Worm (Caenorhabditis elegans) whole organism, L2 larva: ENCODE measurements around the gene F09C8.1.

Experiments used
- C34F6.9 ChIP-seq: fragments of 150-350 bp; optimal IDR thresholded peaks from 2 replicates; lab custom pipeline; 2014; ENCODE audit warnings: missing biosample characterization, missing genetic modification characterization
- F13H6.1 ChIP-seq: sonication (generic microtip); optimal IDR thresholded peaks from 2 replicates; lab custom pipeline; 2016; ENCODE audit warnings: missing genetic modification characterization, missing compliant biosample characterization
- R02D3.7 ChIP-seq: fragments of 150-350 bp; optimal IDR thresholded peaks from 2 replicates; lab custom pipeline; 2014; ENCODE audit warnings: missing biosample characterization, missing genetic modification characterization
- Y55F3AM.14 ChIP-seq: fragments of 200-800 bp; sonication (Bioruptor generic); optimal IDR thresholded peaks from 2 replicates; lab custom pipeline; 2018; ENCODE audit warnings: mild to moderate bottlenecking, missing genetic modification characterization, missing compliant biosample characterization
- ZK546.5 ChIP-seq: sonication (generic microtip); optimal IDR thresholded peaks from 2 replicates; lab custom pipeline; 2017; ENCODE audit warnings: missing biosample characterization, missing genetic modification characterization
- alr-1 ChIP-seq: fragments of 150-350 bp; optimal IDR thresholded peaks from 2 replicates; lab custom pipeline; 2014; ENCODE audit warnings: missing biosample characterization, missing genetic modification characterization
- aly-2 ChIP-seq: fragments of 150-350 bp; optimal IDR thresholded peaks from 2 replicates; lab custom pipeline; 2014; ENCODE audit warnings: missing biosample characterization, missing genetic modification characterization
- ama-1 ChIP-seq: fragments of 150-350 bp; optimal IDR thresholded peaks from 2 replicates; lab custom pipeline; 2018; ENCODE audit warnings: inconsistent platforms
- blmp-1 ChIP-seq: sonication (generic microtip); optimal IDR thresholded peaks from 2 replicates; lab custom pipeline; 2017; ENCODE audit warnings: missing genetic modification characterization, mild to moderate bottlenecking, missing compliant biosample characterization, antibody characterized with exemption, moderate library complexity; ENCODE audit not compliant: insufficient read depth
- ceh-16 ChIP-seq: fragments of 150-350 bp; optimal IDR thresholded peaks from 2 replicates; lab custom pipeline; 2014; ENCODE audit warnings: missing biosample characterization, missing genetic modification characterization
- ceh-82 ChIP-seq: fragments of 150-350 bp; optimal IDR thresholded peaks from 2 replicates; lab custom pipeline; 2014; ENCODE audit warnings: missing biosample characterization, missing genetic modification characterization
- crh-2 ChIP-seq: sonication (generic microtip); optimal IDR thresholded peaks from 2 replicates; lab custom pipeline; 2017; ENCODE audit warnings: missing biosample characterization, missing genetic modification characterization
- dmd-4 ChIP-seq: sonication (generic microtip); optimal IDR thresholded peaks from 2 replicates; lab custom pipeline; 2017; ENCODE audit warnings: missing biosample characterization, missing genetic modification characterization
- egl-27 ChIP-seq: sonication (generic microtip); optimal IDR thresholded peaks from 3 replicates; lab custom pipeline; 2017; ENCODE audit warnings: missing biosample characterization, missing genetic modification reagents, missing genetic modification characterization
- elt-1 ChIP-seq: fragments of 150-350 bp; optimal IDR thresholded peaks from 2 replicates; lab custom pipeline; 2014; ENCODE audit warnings: missing biosample characterization, missing genetic modification characterization
- elt-3 ChIP-seq: sonication (generic microtip); optimal IDR thresholded peaks from 2 replicates; lab custom pipeline; 2017; ENCODE audit warnings: missing biosample characterization, missing genetic modification characterization
- fos-1 ChIP-seq: fragments of 150-350 bp; optimal IDR thresholded peaks from 2 replicates; lab custom pipeline; 2014; ENCODE audit warnings: missing biosample characterization, missing genetic modification characterization
- gmeb-1 ChIP-seq: fragments of 150-350 bp; optimal IDR thresholded peaks from 2 replicates; lab custom pipeline; 2014; ENCODE audit warnings: missing biosample characterization, missing genetic modification characterization
- lin-11 ChIP-seq: fragments of 150-350 bp; sonication (generic microtip); optimal IDR thresholded peaks from 2 replicates; lab custom pipeline; 2014; ENCODE audit warnings: missing biosample characterization, missing genetic modification characterization, inconsistent platforms, mixed read lengths
- lin-13 ChIP-seq: fragments of 150-350 bp; optimal IDR thresholded peaks from 2 replicates; lab custom pipeline; 2014; ENCODE audit warnings: missing biosample characterization, missing genetic modification reagents, missing genetic modification characterization
- lin-39 ChIP-seq: fragments of 150-350 bp; optimal IDR thresholded peaks from 2 replicates; lab custom pipeline; 2014; ENCODE audit warnings: missing biosample characterization, missing genetic modification reagents, missing genetic modification characterization
- lsy-2 ChIP-seq, 2 experiments: fragments of 150-350 bp in 1 of 2; sonication (generic microtip) in 1 of 2; optimal IDR thresholded peaks; 2 replicates each; lab custom pipeline; 2014 to 2017; ENCODE audit warnings: missing biosample characterization in 2 of 2, missing genetic modification characterization in 2 of 2
- mab-5 ChIP-seq: fragments of 150-350 bp; optimal IDR thresholded peaks from 2 replicates; lab custom pipeline; 2014; ENCODE audit warnings: missing biosample characterization, missing genetic modification characterization
- mbf-1 ChIP-seq: sonication (generic microtip); optimal IDR thresholded peaks from 2 replicates; lab custom pipeline; 2017; ENCODE audit warnings: missing biosample characterization, missing genetic modification characterization
- mdl-1 ChIP-seq, 2 experiments: fragments of 150-350 bp in 1 of 2; sonication (generic microtip) in 1 of 2; optimal IDR thresholded peaks; 2 replicates each; lab custom pipeline; 2017; ENCODE audit warnings: missing biosample characterization in 2 of 2, missing genetic modification characterization in 2 of 2
- nhr-10 ChIP-seq: sonication (generic microtip); optimal IDR thresholded peaks from 2 replicates; lab custom pipeline; 2017; ENCODE audit warnings: missing biosample characterization, missing genetic modification characterization
- nhr-11 ChIP-seq: fragments of 150-350 bp; optimal IDR thresholded peaks from 2 replicates; lab custom pipeline; 2014; ENCODE audit warnings: missing biosample characterization, missing genetic modification characterization
- nhr-12 ChIP-seq: fragments of 150-350 bp; optimal IDR thresholded peaks from 2 replicates; lab custom pipeline; 2014; ENCODE audit warnings: missing biosample characterization, missing genetic modification characterization
- nhr-129 ChIP-seq: fragments of 150-350 bp; optimal IDR thresholded peaks from 2 replicates; lab custom pipeline; 2014; ENCODE audit warnings: missing biosample characterization, missing genetic modification characterization
- nhr-21 ChIP-seq: fragments of 150-350 bp; optimal IDR thresholded peaks from 2 replicates; lab custom pipeline; 2014; ENCODE audit warnings: missing biosample characterization, missing genetic modification characterization
- nhr-23 ChIP-seq: fragments of 150-350 bp; optimal IDR thresholded peaks from 2 replicates; lab custom pipeline; 2014; ENCODE audit warnings: missing biosample characterization, missing genetic modification reagents, missing genetic modification characterization
- nhr-237 ChIP-seq: fragments of 150-350 bp; optimal IDR thresholded peaks from 2 replicates; lab custom pipeline; 2014; ENCODE audit warnings: missing biosample characterization, missing genetic modification characterization
- nhr-25 ChIP-seq: fragments of 150-350 bp; sonication (generic microtip); optimal IDR thresholded peaks from 3 replicates; lab custom pipeline; 2014; ENCODE audit warnings: missing biosample characterization, missing genetic modification characterization
- nhr-6 ChIP-seq: fragments of 150-350 bp; optimal IDR thresholded peaks from 2 replicates; lab custom pipeline; 2014; ENCODE audit warnings: missing biosample characterization, missing genetic modification characterization
- nhr-77 ChIP-seq: fragments of 150-350 bp; optimal IDR thresholded peaks from 2 replicates; lab custom pipeline; 2014; ENCODE audit warnings: missing biosample characterization, missing genetic modification characterization
- peb-1 ChIP-seq: fragments of 150-350 bp; optimal IDR thresholded peaks from 2 replicates; lab custom pipeline; 2014; ENCODE audit warnings: missing biosample characterization, missing genetic modification characterization
- sem-4 ChIP-seq: fragments of 150-350 bp; optimal IDR thresholded peaks from 2 replicates; lab custom pipeline; 2014; ENCODE audit warnings: missing biosample characterization, missing genetic modification reagents, missing genetic modification characterization
- skn-1 ChIP-seq: sonication (generic microtip); optimal IDR thresholded peaks from 2 replicates; lab custom pipeline; 2017; ENCODE audit warnings: missing biosample characterization, missing genetic modification characterization
- sma-3 ChIP-seq: sonication (generic microtip); optimal IDR thresholded peaks from 2 replicates; lab custom pipeline; 2016; ENCODE audit warnings: missing genetic modification reagents, missing genetic modification characterization, missing compliant biosample characterization
- sma-9 ChIP-seq, 2 experiments: fragments of 150-350 bp in 1 of 2; sonication (generic microtip) in 1 of 2; optimal IDR thresholded peaks; 2 replicates each; lab custom pipeline; 2014 to 2016; ENCODE audit warnings: missing genetic modification characterization in 2 of 2, mild to moderate bottlenecking in 1 of 2, missing biosample characterization in 1 of 2, missing compliant biosample characterization in 1 of 2, missing genetic modification reagents in 1 of 2, moderate library complexity in 1 of 2
- snpc-4 ChIP-seq: fragments of 150-350 bp; optimal IDR thresholded peaks from 2 replicates; lab custom pipeline; 2014; ENCODE audit warnings: missing biosample characterization, missing genetic modification characterization
- unc-39 ChIP-seq: fragments of 150-350 bp; optimal IDR thresholded peaks from 2 replicates; lab custom pipeline; 2014; ENCODE audit warnings: missing biosample characterization, missing genetic modification characterization
- unc-55 ChIP-seq: fragments of 150-350 bp; sonication (generic microtip); optimal IDR thresholded peaks from 3 replicates; lab custom pipeline; 2014; ENCODE audit warnings: missing biosample characterization, missing genetic modification reagents, missing genetic modification characterization
- unc-62 ChIP-seq: fragments of 150-350 bp; optimal IDR thresholded peaks from 2 replicates; lab custom pipeline; 2014; ENCODE audit warnings: missing biosample characterization, missing genetic modification reagents, missing genetic modification characterization
- zag-1 ChIP-seq: fragments of 150-350 bp; optimal IDR thresholded peaks from 2 replicates; lab custom pipeline; 2014; ENCODE audit warnings: missing biosample characterization, missing genetic modification characterization
- ztf-1 ChIP-seq: fragments of 200-800 bp; sonication (Bioruptor generic); conservative IDR thresholded peaks from 2 replicates; pipeline ENCODE4 v1.3.6; 2022; ENCODE audit warnings: missing genetic modification characterization, missing compliant biosample characterization
- ztf-11 ChIP-seq: sonication (generic microtip); optimal IDR thresholded peaks from 2 replicates; lab custom pipeline; 2017; ENCODE audit warnings: missing biosample characterization, missing genetic modification characterization
- ztf-4 ChIP-seq: fragments of 150-350 bp; optimal IDR thresholded peaks from 2 replicates; lab custom pipeline; 2014; ENCODE audit warnings: missing biosample characterization, missing genetic modification characterization

The F09C8.1 gene

ce11 chrX:16131044-16131443 lies 32.3 kb downstream of the F09C8.1 start:
- TF ChIP-seq nhr-25 (no peak), nhr-129 (tag; lab: Kevin White, UChicago) (peak; percentile 91), mab-5 (tag; lab: Kevin White, UChicago) (no peak), elt-3 (tag; lab: Kevin White, UChicago) (no peak), lin-39 (no peak), sma-9 (GFP tag; optimal IDR thresholded peaks at IDR 0.05; lab: Kevin White, UChicago) (peak; percentile 70), sma-9 (tag; optimal IDR thresholded peaks at IDR 0.05; lab: Kevin White, UChicago) (no peak), zag-1 (tag; lab: Kevin White, UChicago) (no peak), ama-1 (lab: Kevin White, UChicago) (no peak), lin-13 (GFP tag; lab: Kevin White, UChicago) (no peak), egl-27 (tag; lab: Kevin White, UChicago) (no peak), nhr-237 (tag; lab: Kevin White, UChicago) (no peak), lsy-2 (tag; optimal IDR thresholded peaks at IDR 0.05; lab: Kevin White, UChicago) (peak in 1 of 2 experiments; percentile 60), crh-2 (peak; percentile 84), nhr-11 (tag; lab: Kevin White, UChicago) (no peak), R02D3.7 (tag; lab: Kevin White, UChicago) (no peak), sem-4 (tag; lab: Kevin White, UChicago) (no peak), Y55F3AM.14 (GFP tag; lab: Kevin White, UChicago) (peak; percentile 17), skn-1 (no peak), fos-1 (peak; percentile 0), unc-55 (no peak), aly-2 (tag; lab: Kevin White, UChicago) (no peak), unc-62 (no peak), nhr-10 (no peak), nhr-23 (no peak), mbf-1 (tag; lab: Kevin White, UChicago) (no peak), ceh-82 (no peak), nhr-77 (tag; lab: Kevin White, UChicago) (no peak), peb-1 (tag; lab: Kevin White, UChicago) (no peak), ztf-1 (GFP tag; lab: Robert Waterston, UW) (no peak), elt-1 (no peak), sma-3 (GFP tag; lab: Kevin White, UChicago) (peak; percentile 7), ZK546.5 (no peak), F13H6.1 (peak; percentile 87), blmp-1 (tag; lab: Kevin White, UChicago) (no peak), ztf-4 (tag; lab: Kevin White, UChicago) (peak; percentile 10), nhr-6 (tag; lab: Kevin White, UChicago) (no peak), lin-11 (tag; lab: Kevin White, UChicago) (peak; percentile 60), snpc-4 (tag; lab: Kevin White, UChicago) (no peak), ztf-11 (tag; lab: Kevin White, UChicago) (no peak), unc-39 (tag; lab: Kevin White, UChicago) (no peak), dmd-4 (tag; lab: Kevin White, UChicago) (no peak), nhr-12 (tag; lab: Kevin White, UChicago) (no peak), C34F6.9 (tag; lab: Kevin White, UChicago) (peak; percentile 63), ceh-16 (tag; lab: Kevin White, UChicago) (no peak), alr-1 (tag; lab: Kevin White, UChicago) (no peak), nhr-21 (no peak), mdl-1 (tag; optimal IDR thresholded peaks at IDR 0.05; lab: Kevin White, UChicago) (peak; percentile 24 to 84), gmeb-1 (tag; lab: Kevin White, UChicago) (peak; percentile 27)
